Fruit fly (Drosophila melanogaster): ENCODE results near the gene mmm.

DNA sequence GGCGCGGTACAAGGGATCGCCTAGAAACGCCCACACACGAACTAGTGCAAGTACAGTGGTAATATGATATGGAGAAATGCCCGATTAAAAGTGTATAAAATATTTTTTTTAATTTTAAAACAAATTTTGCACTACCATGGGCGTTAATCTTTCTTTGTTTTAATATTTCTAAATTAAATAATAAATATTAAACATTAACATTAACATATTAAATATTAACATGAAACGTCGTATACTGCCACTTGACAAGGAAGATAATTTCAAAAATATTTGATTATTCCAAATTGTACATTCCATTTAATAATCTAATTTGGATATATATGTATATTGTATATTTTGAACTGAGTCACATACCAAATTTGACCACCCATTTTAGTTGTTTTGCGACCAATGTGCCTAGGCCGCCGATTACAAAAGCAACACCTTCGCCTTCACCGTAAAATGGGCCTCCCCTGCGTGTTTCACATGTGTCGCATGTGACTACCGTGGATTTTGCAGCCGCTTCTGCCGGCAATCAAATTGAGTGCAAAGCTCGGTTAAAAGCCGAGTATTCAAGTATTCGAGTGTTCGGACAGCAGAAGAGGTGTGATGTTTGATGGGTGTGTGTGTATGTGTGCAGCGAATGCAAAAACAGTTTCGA is 9.0 kb downstream of the mmm start:
- TF ChIP-seq h (optimal IDR thresholded peaks at IDR 0.05) (no peak), Sin3A (optimal IDR thresholded peaks at IDR 0.05) (no peak), insv (optimal IDR thresholded peaks at IDR 0.05) (no peak), ttk (optimal IDR thresholded peaks at IDR 0.05) (no peak), Myc (optimal IDR thresholded peaks at IDR 0.05) (no peak), psq (optimal IDR thresholded peaks at IDR 0.05) (no peak)

All from Kc167 (cell line).